Fruit fly (Drosophila melanogaster): ENCODE measurements around the gene CG15549.

- TF ChIP-seq CG12605 (GFP tag; IDR thresholded peaks at IDR 0.05) (no peak), CG10348 (GFP tag; IDR thresholded peaks at IDR 0.05) (no peak), Snoo (tag; optimal IDR thresholded peaks at IDR 0.05) (no peak), CG4496 (GFP tag; IDR thresholded peaks at IDR 0.05) (no peak), CG9948 (tag; optimal IDR thresholded peaks at IDR 0.05) (no peak), EcR (GFP tag; optimal IDR thresholded peaks at IDR 0.05) (no peak)
Observed at dm6 chr3R:30926033-30926432, 10.3 kb downstream of the CG15549 start.
